Fruit fly (Drosophila melanogaster): Measurements from ENCODE around the gene Nrx-1.

The Nrx-1 gene

dm6 chr3R:22494523-22495309 is 26.4 kb downstream of the Nrx-1 start (continued):
- TF ChIP-seq CG10979 (tag; optimal IDR thresholded peaks at IDR 0.05) = peak; percentile 62
- peak; percentile 0 for TF ChIP-seq CG15514 (GFP tag; optimal IDR thresholded peaks at IDR 0.05)
- no peak for TF ChIP-seq Dbx (GFP tag; IDR thresholded peaks at IDR 0.05)
- no peak for TF ChIP-seq CG4404 (GFP tag; IDR thresholded peaks at IDR 0.05)
- peak; percentile 50 for TF ChIP-seq nau (GFP tag; optimal IDR thresholded peaks at IDR 0.05)
- no peak for TF ChIP-seq rib (GFP tag; IDR thresholded peaks at IDR 0.05)
- TF ChIP-seq CG15011 (GFP tag; optimal IDR thresholded peaks at IDR 0.05) = no peak
- no peak for TF ChIP-seq E2f2 (GFP tag; IDR thresholded peaks at IDR 0.05)
- no peak for TF ChIP-seq ham (GFP tag; IDR thresholded peaks at IDR 0.05)
- no peak for TF ChIP-seq ems (GFP tag; optimal IDR thresholded peaks at IDR 0.05)
- TF ChIP-seq maf-S (GFP tag; optimal IDR thresholded peaks at IDR 0.05) = no peak
- peak; percentile 28 for TF ChIP-seq CG12769 (tag; optimal IDR thresholded peaks at IDR 0.05)
- TF ChIP-seq CG1603 (tag; optimal IDR thresholded peaks at IDR 0.05) = peak; percentile 45
- TF ChIP-seq CG11456 (GFP tag; IDR thresholded peaks at IDR 0.05) = no peak
- TF ChIP-seq CG2199 (GFP tag; IDR thresholded peaks at IDR 0.05) = no peak
- no peak for TF ChIP-seq grn (GFP tag; optimal IDR thresholded peaks at IDR 0.05)
- no peak for TF ChIP-seq ERR (GFP tag; optimal IDR thresholded peaks at IDR 0.05)
- no peak for TF ChIP-seq Sox102F (GFP tag; optimal IDR thresholded peaks at IDR 0.05)
- TF ChIP-seq yki (optimal IDR thresholded peaks at IDR 0.05) = no peak
- no peak for TF ChIP-seq sna (GFP tag; IDR thresholded peaks at IDR 0.05; ENCODE audit: partially characterized antibody)
- TF ChIP-seq klu (GFP tag; IDR thresholded peaks at IDR 0.05) = no peak
- TF ChIP-seq CG15696 (tag; optimal IDR thresholded peaks at IDR 0.05) = no peak
- TF ChIP-seq esg (GFP tag; conservative IDR thresholded peaks at IDR 0.05) = no peak
- TF ChIP-seq CG2116 (GFP tag; optimal IDR thresholded peaks at IDR 0.05) = no peak
- TF ChIP-seq CG17912 (GFP tag; optimal IDR thresholded peaks at IDR 0.05) = no peak
- TF ChIP-seq CG10959 (GFP tag; IDR thresholded peaks at IDR 0.05) = no peak
- no peak for TF ChIP-seq toy (GFP tag; IDR thresholded peaks at IDR 0.05)
- TF ChIP-seq unc-4 (GFP tag; IDR thresholded peaks at IDR 0.05; ENCODE audit: partially characterized antibody) = no peak
- no peak for TF ChIP-seq CG34224 (GFP tag; IDR thresholded peaks at IDR 0.05; ENCODE audit: partially characterized antibody)
- TF ChIP-seq Max (GFP tag; optimal IDR thresholded peaks at IDR 0.05) = peak; percentile 35
- TF ChIP-seq CG13775 (GFP tag; optimal IDR thresholded peaks at IDR 0.05) = no peak
- TF ChIP-seq fu2 (GFP tag; optimal IDR thresholded peaks at IDR 0.05) = no peak
- TF ChIP-seq croc (GFP tag; conservative IDR thresholded peaks at IDR 0.05) = no peak
- peak; percentile 66 for TF ChIP-seq Deaf1 (tag; optimal IDR thresholded peaks at IDR 0.05)
- TF ChIP-seq chinmo (GFP tag; IDR thresholded peaks at IDR 0.05; ENCODE audit: partially characterized antibody) = 0 out of 4 replicates have a peak, but pooled peaks have one; percentile 35
- TF ChIP-seq slp2 (GFP tag; optimal IDR thresholded peaks at IDR 0.05) = no peak
- no peak for TF ChIP-seq D (optimal IDR thresholded peaks at IDR 0.05)
- TF ChIP-seq D (GFP tag; optimal IDR thresholded peaks at IDR 0.05) = peak; percentile 44
- no peak for TF ChIP-seq dmrt99B (tag; optimal IDR thresholded peaks at IDR 0.05)
- no peak for TF ChIP-seq CG7372 (GFP tag; IDR thresholded peaks at IDR 0.05)
- TF ChIP-seq CG8359 (GFP tag; optimal IDR thresholded peaks at IDR 0.05; ENCODE audit: borderline replicate concordance) = no peak
- TF ChIP-seq CG9817 (tag; optimal IDR thresholded peaks at IDR 0.05) = peak; percentile 36
- TF ChIP-seq CG11093 (GFP tag; IDR thresholded peaks at IDR 0.05) = no peak
- TF ChIP-seq CG8290 (GFP tag; optimal IDR thresholded peaks at IDR 0.05) = no peak
- no peak for TF ChIP-seq CG8290 (tag; optimal IDR thresholded peaks at IDR 0.05)
- no peak for TF ChIP-seq usp (GFP tag; optimal IDR thresholded peaks at IDR 0.05)
- peak; percentile 13 for TF ChIP-seq CG7928 (GFP tag; optimal IDR thresholded peaks at IDR 0.05)
- no peak for TF ChIP-seq CG11085 (GFP tag; IDR thresholded peaks at IDR 0.05)
- TF ChIP-seq HLH3B (GFP tag; IDR thresholded peaks at IDR 0.05) = 0 out of 2 replicates have a peak, but pooled peaks have one; percentile 21
- no peak for TF ChIP-seq Nf-YC (tag; optimal IDR thresholded peaks at IDR 0.05)
- no peak for TF ChIP-seq H2.0 (GFP tag; IDR thresholded peaks at IDR 0.05)

Data from whole organism, embryonic.